Worm (Caenorhabditis elegans) whole organism, L4/young adult: Measurements from ENCODE around the gene cebp-1.

Source experiments
- W03F9.2 ChIP-seq: fragments of 150-350 bp; optimal IDR thresholded peaks from 2 replicates; lab custom pipeline; 2014; ENCODE audit warnings: missing biosample characterization, missing genetic modification characterization
- dao-5 ChIP-seq: sonication (generic microtip); optimal IDR thresholded peaks from 2 replicates; lab custom pipeline; 2016; ENCODE audit warnings: missing genotype, missing genetic modification characterization, moderate library complexity, missing compliant biosample characterization
- him-1 ChIP-seq: sonication (generic microtip); optimal IDR thresholded peaks from 2 replicates; lab custom pipeline; 2016; ENCODE audit warnings: missing genotype, missing genetic modification reagents, missing genetic modification characterization, missing compliant biosample characterization

Gene cebp-1

DNA sequence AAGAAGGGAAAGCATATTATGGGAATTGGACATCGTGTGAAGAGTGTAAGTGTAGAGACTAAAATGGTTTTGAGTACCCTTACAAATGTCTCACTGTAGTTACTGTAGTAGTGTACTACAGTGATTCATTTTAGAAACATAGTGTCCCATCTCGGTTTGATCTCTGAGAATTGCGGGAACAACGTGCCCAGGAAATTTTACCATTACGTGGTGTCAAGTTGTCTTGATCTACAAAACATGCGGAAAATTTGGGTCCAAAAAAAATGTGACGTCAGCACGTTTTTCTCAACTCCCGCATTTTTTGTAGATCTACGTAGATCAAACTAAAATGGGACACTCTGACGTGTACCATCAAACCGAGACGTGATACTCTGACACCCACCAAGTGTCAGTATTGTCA lies 29.6 kb upstream of the cebp-1 start:
- no peak for TF ChIP-seq him-1 (tag; lab: Kevin White, UChicago)
- TF ChIP-seq W03F9.2 (tag; lab: Kevin White, UChicago), result no peak
- no peak for TF ChIP-seq dao-5 (tag; lab: Kevin White, UChicago)

DNA sequence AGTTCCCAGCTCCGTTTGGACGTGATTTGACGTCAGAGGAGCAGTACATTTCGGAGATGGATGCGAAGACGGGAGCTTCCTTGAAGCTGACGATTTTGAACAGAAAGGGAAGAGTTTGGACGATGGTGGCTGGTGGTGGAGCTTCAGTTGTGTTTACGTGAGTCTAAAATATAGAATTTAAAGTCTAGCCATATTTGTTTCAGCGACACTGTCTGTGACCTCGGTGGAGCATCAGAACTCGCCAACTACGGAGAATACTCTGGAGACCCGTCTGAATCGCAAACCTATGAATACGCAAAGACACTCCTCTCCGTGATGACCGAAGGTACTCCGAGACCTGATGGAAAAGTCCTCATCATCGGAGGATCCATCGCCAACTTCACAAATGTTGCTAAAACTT lies 26.9 kb upstream of the cebp-1 start:
- TF ChIP-seq dao-5 (tag; lab: Kevin White, UChicago) (no peak), W03F9.2 (tag; lab: Kevin White, UChicago) (no peak), him-1 (tag; lab: Kevin White, UChicago) (no peak)

DNA sequence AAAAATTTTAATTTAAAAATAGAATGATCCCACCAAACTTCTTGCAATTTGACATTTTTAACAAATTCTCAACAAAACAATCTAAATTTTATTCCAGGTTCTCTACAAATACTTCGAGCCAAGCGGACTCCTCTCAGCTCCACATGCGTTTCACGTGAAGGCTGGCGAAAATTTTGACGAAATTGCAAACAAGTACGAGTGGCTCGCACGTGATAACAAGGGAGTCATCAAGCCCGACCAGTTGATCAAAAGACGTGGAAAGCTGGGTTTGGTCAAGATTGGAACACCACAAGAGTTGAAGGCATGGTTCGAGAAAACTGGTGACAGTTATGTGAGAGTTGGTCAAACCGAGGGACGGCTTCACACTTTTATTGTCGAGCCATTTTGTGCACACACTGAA lies 26.0 kb upstream of the cebp-1 start:
- TF ChIP-seq dao-5 (tag; lab: Kevin White, UChicago) (no peak), him-1 (tag; lab: Kevin White, UChicago) (no peak), W03F9.2 (tag; lab: Kevin White, UChicago) (no peak)

DNA sequence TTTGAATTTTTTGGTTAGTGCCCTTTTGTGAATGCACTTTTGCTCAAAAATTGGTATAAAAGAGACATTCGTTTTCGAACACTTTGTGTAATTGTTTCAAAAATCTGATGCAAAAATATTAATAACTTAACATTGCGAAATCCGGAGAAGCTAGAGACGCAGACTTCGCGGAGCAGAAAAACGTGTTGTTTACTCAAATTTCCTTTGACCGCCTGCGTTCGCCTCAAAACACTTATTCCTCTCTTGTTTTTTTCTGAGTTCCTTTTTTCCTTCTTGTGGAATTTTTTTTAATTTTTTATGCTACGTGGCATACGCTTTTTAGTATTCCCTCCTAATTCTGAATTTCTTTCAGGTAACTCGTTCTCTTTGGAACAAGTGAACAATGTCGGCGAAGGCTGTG lies 25.5 kb upstream of the cebp-1 start, which contains the start of gene acly-1:
Gene acly-1 (plus strand): TSS at position 353 of the 400 bp plus-strand sequence.
- TF ChIP-seq dao-5 (tag; lab: Kevin White, UChicago) (no peak), W03F9.2 (tag; lab: Kevin White, UChicago) (no peak), him-1 (tag; lab: Kevin White, UChicago) (no peak)

DNA sequence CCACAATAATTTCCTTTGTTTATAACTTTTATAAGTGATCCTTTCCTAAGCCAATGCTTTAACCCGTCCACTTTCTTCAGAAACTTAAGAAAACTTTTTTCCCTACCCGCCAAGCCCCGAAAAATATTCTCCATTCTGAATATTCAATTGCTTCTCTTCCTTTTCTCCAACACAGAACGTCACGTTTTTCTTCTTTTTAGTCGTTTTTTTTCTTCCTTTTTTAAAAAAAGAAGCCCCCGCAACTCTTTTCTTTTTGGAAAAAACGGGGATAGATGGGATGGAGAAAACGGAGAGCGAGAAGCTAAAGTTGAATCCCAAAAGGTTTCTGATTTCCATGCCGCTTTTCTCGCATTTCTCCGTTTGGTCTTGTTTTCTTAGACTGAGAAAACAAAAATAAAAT lies 24.9 kb upstream of the cebp-1 start:
- TF ChIP-seq him-1 (tag; lab: Kevin White, UChicago) (no peak), dao-5 (tag; lab: Kevin White, UChicago) (no peak), W03F9.2 (tag; lab: Kevin White, UChicago) (no peak)

DNA sequence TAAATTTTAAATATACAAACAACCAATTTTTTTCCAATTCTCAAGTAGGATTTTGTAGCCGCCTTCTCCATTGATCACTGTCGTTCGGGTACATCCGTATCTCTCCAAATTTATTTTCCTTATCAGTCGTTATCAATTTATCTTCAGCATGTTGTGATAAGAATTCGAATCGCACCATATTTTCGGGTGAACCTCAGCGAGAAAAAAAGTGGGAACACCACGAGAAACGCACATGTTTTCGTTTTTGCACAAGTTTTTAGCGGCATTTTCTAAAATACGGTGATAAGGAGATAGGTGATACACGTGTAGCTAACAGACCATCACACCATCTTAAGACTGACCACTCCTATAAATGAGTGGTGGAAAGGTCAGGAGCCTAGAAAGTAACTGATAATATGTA lies 24.3 kb upstream of the cebp-1 start:
- TF ChIP-seq W03F9.2 (tag; lab: Kevin White, UChicago), result no peak
- TF ChIP-seq dao-5 (tag; lab: Kevin White, UChicago), result no peak
- no peak for TF ChIP-seq him-1 (tag; lab: Kevin White, UChicago)

DNA sequence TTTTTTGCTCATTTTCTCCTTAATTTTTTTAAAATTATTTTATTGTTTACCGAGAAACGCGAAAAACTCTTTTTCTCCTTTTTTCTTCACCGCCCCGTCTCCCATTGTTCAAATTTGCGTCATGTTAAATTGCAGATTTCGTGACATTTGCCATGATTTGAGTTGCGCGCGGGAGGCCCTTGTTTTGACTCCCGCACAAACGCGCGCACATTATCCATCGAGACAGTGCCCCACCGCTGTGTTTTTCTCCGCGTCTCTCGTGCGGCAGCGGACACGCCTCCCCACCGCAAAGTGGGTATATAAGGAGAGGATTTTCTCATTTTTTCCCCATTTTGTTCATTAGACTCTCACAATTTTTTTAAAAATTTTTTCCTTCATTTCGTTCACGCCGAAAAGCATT lies 22.3 kb upstream of the cebp-1 start:
- TF ChIP-seq dao-5 (tag; lab: Kevin White, UChicago), result no peak
- no peak for TF ChIP-seq W03F9.2 (tag; lab: Kevin White, UChicago)
- TF ChIP-seq him-1 (tag; lab: Kevin White, UChicago), result no peak

DNA sequence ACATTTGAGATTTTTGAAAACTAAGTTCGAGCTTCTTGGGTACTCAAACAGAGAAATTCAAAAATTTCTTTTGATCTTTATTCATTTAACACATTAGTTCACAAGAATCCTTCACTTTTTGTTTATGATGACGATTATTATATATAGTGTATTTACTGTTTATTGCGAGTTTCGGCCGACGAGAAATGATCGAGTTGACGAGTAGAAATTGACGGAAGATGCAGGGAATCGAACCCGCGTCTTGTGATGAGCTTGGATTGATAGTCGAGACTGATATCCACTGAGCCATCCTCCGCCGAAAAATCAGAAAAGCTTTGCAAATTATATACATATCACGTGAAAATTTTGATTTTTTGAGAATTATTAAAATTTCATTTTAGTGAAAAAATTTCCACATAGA lies 20.1 kb upstream of the cebp-1 start:
- no peak for TF ChIP-seq dao-5 (tag; lab: Kevin White, UChicago)
- TF ChIP-seq him-1 (tag; lab: Kevin White, UChicago), result no peak
- no peak for TF ChIP-seq W03F9.2 (tag; lab: Kevin White, UChicago)

DNA sequence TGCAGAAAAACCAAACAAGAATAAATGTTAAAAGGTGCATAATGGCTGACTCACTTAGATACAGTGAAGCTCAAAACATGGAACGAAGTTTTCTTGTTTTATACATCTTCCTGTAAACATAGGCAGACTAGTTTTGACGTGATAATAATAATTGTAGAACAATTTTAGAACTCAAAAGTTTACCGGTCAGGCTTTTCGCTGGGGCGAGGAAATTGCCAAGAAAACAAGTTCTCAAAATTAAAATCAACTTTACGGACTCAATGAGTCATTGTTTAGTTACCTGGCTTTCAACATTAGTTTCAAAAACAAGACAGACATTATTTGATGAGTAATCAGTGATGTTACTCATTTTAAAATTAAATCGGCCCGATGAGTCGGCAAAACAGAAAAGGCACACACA lies 19.2 kb upstream of the cebp-1 start, which contains the start of gene D1005.5:
Gene D1005.5 (minus strand): TSS at position 101 of the 400 bp plus-strand sequence.
- TF ChIP-seq W03F9.2 (tag; lab: Kevin White, UChicago) (no peak), dao-5 (tag; lab: Kevin White, UChicago) (no peak), him-1 (tag; lab: Kevin White, UChicago) (no peak)

DNA sequence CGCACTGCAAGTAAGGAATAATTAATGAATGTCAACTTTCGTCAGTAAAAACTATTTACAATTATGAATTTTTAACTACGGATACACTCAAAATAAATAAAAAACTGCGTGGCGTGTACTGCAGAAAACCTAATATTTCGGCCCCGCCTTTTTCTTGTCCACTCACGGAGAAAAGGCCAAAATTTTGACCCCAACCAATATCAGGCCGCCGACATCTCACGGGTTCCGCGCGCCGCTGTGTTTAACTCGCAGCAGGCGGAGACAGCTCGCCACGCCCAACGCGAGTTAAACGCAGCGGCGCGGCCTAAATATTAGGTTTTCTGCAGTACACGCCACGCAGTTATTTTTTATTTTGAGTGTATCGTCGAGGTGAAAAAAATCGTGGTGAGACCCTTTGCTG lies 17.6 kb upstream of the cebp-1 start:
- TF ChIP-seq dao-5 (tag; lab: Kevin White, UChicago) (no peak), W03F9.2 (tag; lab: Kevin White, UChicago) (no peak), him-1 (tag; lab: Kevin White, UChicago) (no peak)

DNA sequence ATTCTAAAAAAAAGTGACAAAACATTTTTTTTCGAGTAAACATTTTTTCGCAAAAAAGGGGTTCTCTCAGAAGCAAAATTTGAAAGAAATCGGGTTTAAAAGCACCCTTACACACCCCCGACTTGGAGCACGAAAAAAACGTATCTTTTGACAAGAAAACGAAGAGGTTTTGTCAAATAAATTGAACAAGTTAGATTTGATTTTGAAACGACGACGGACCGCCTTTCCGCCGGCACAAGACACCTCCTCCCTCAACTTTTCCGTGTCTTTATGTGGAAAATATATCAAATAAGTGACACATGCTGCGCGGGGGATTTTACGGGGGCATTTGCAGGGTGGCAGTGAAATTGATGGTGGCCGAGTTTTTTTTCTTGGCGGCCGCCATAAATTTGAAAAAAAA lies 14.4 kb upstream of the cebp-1 start:
- TF ChIP-seq him-1 (tag; lab: Kevin White, UChicago) (no peak), dao-5 (tag; lab: Kevin White, UChicago) (no peak)

DNA sequence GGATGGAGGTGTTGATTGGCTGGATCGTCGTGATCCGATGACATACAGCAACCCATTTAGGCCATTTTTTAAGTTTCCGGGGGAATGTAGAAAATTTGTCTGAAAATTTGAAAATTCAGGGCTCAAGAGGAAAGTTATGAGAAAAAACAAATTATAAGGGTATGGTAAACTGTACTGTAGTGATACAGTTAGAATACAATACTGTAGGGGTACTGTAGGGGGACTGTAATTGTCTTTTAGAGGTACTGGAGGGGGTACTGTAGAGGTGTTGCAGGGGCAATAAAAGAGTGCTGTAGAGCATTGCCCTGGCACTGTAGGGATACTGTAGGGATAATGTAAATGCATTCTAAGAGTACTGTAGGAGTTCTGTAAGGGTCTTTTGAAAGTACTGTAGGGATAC lies 11.0 kb upstream of the cebp-1 start, which contains the start of gene D1005.6:
Gene D1005.6 (minus strand): TSS at position 101 of the 400 bp plus-strand sequence.
- TF ChIP-seq dao-5 (tag; lab: Kevin White, UChicago), result no peak
- no peak for TF ChIP-seq W03F9.2 (tag; lab: Kevin White, UChicago)
- TF ChIP-seq him-1 (tag; lab: Kevin White, UChicago), result no peak

DNA sequence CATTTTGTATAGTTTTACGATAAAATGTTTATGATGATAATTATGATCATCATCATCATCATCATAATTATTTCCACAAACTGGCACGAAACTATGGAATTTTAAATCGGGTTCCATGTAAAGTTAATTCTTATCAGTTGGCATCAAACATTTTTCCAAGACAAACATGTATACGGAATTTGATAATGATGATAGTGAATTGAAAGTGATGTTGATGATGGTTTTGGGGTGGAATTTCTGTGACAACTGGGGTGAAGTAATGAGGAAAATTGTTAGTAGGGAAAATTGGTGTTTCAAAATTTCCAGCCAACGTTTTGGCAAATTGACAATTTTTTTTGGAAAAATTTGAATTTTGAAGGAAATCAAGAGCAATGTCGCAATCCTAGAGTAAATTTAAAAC lies 6.1 kb upstream of the cebp-1 start:
- TF ChIP-seq W03F9.2 (tag; lab: Kevin White, UChicago) (no peak), him-1 (tag; lab: Kevin White, UChicago) (no peak), dao-5 (tag; lab: Kevin White, UChicago) (no peak)

DNA sequence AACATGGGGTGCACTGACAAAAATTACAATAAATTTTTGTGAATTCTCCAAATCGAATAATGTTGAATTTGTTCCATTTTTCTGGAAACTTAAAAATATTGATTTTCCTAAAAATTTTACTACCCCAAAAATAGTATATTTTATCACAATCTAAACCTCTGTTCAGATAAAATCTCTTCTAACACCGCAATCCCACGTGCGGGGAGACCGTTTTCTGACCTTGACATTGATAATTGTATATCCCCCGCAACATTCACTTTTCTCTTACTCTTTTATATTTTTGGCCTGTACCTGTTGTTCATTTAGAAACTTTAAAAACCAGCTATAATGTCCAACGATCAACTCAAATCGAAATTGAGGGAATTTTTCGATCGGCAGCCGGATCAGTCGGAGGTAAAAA lies 5.1 kb upstream of the cebp-1 start, which contains the start of gene D1005.2:
Gene D1005.2 (plus strand): TSS at position 230 of the 400 bp plus-strand sequence.
- TF ChIP-seq W03F9.2 (tag; lab: Kevin White, UChicago), result no peak
- TF ChIP-seq dao-5 (tag; lab: Kevin White, UChicago), result no peak
- no peak for TF ChIP-seq him-1 (tag; lab: Kevin White, UChicago)
